Worm (Caenorhabditis elegans) whole organism, mixed stage, embryonic: ENCODE measurements around the gene lury-1.

Experiments
- M03D4.4 ChIP-seq: sonication (generic microtip); optimal IDR thresholded peaks from 2 replicates; lab custom pipeline; 2017; ENCODE audit warnings: mild to moderate bottlenecking, missing genetic modification characterization, missing compliant biosample characterization
- bed-3 ChIP-seq: fragments of 200-800 bp; sonication (Bioruptor generic); optimal IDR thresholded peaks from 3 replicates; lab custom pipeline; 2018; ENCODE audit warnings: mild to moderate bottlenecking, missing genetic modification characterization, moderate library complexity, missing compliant biosample characterization
- blmp-1 ChIP-seq: fragments of 150-350 bp; optimal IDR thresholded peaks from 2 replicates; lab custom pipeline; 2014; ENCODE audit warnings: missing biosample characterization, missing genetic modification characterization
- ceh-43 ChIP-seq: fragments of 200-800 bp; sonication (Bioruptor generic); optimal IDR thresholded peaks from 2 replicates; lab custom pipeline; 2018; ENCODE audit warnings: mild to moderate bottlenecking, missing genetic modification characterization, moderate library complexity, missing compliant biosample characterization
- ceh-83 ChIP-seq: fragments of 200-800 bp; sonication (Bioruptor generic); optimal IDR thresholded peaks from 2 replicates; lab custom pipeline; 2018; ENCODE audit warnings: mild to moderate bottlenecking, missing genetic modification characterization, missing compliant biosample characterization
- drap-1 ChIP-seq: fragments of 200-800 bp; sonication (Bioruptor generic); optimal IDR thresholded peaks from 3 replicates; lab custom pipeline; 2018; ENCODE audit warnings: mild to moderate bottlenecking, missing genetic modification characterization, missing compliant biosample characterization
- elt-1 ChIP-seq: sonication (generic microtip); optimal IDR thresholded peaks from 2 replicates; lab custom pipeline; 2017; ENCODE audit warnings: missing genetic modification characterization, mild to moderate bottlenecking, missing compliant biosample characterization, antibody characterized with exemption, moderate library complexity, borderline replicate concordance; ENCODE audit not compliant: insufficient read depth
- elt-3 ChIP-seq: fragments of 150-350 bp; optimal IDR thresholded peaks from 2 replicates; lab custom pipeline; 2014; ENCODE audit warnings: missing biosample characterization, missing genetic modification characterization
- flh-1 ChIP-seq: fragments of 200-800 bp; sonication (Bioruptor generic); optimal IDR thresholded peaks from 2 replicates; lab custom pipeline; 2018; ENCODE audit warnings: mild to moderate bottlenecking, missing genetic modification characterization, moderate library complexity, missing compliant biosample characterization
- ham-2 ChIP-seq: fragments of 200-800 bp; sonication (Bioruptor generic); optimal IDR thresholded peaks from 2 replicates; lab custom pipeline; 2018; ENCODE audit warnings: mild to moderate bottlenecking, missing genetic modification characterization, missing compliant biosample characterization
- hlh-1 ChIP-seq: fragments of 150-350 bp; optimal IDR thresholded peaks from 2 replicates; lab custom pipeline; 2014; ENCODE audit warnings: missing biosample characterization, missing genetic modification reagents, missing genetic modification characterization
- lin-13 ChIP-seq: fragments of 150-350 bp; optimal IDR thresholded peaks from 2 replicates; lab custom pipeline; 2014; ENCODE audit warnings: missing biosample characterization, missing genetic modification characterization
- lin-32 ChIP-seq: fragments of 200-800 bp; sonication (Bioruptor generic); optimal IDR thresholded peaks from 2 replicates; lab custom pipeline; 2018; ENCODE audit warnings: mild to moderate bottlenecking, missing genetic modification characterization, missing compliant biosample characterization
- mab-5 ChIP-seq: fragments of 150-350 bp; optimal IDR thresholded peaks from 2 replicates; lab custom pipeline; 2014; ENCODE audit warnings: missing biosample characterization, missing genetic modification characterization
- mep-1 ChIP-seq: fragments of 150-350 bp; optimal IDR thresholded peaks from 2 replicates; lab custom pipeline; 2017; ENCODE audit warnings: missing biosample characterization, missing genetic modification reagents, missing genetic modification characterization, inconsistent platforms
- mls-2 ChIP-seq: sonication (generic microtip); optimal IDR thresholded peaks from 2 replicates; lab custom pipeline; 2016; ENCODE audit warnings: mild to moderate bottlenecking, missing genetic modification characterization, moderate library complexity, missing compliant biosample characterization
- nhr-12 ChIP-seq: fragments of 150-350 bp; optimal IDR thresholded peaks from 2 replicates; lab custom pipeline; 2014; ENCODE audit warnings: missing biosample characterization, missing genetic modification characterization
- nhr-2 ChIP-seq: fragments of 150-350 bp; optimal IDR thresholded peaks from 2 replicates; lab custom pipeline; 2014; ENCODE audit warnings: missing biosample characterization, missing genetic modification characterization
- nhr-237 ChIP-seq: fragments of 150-350 bp; optimal IDR thresholded peaks from 2 replicates; lab custom pipeline; 2014; ENCODE audit warnings: missing biosample characterization, missing genetic modification characterization
- nhr-76 ChIP-seq: sonication (generic microtip); optimal IDR thresholded peaks from 2 replicates; lab custom pipeline; 2017; ENCODE audit warnings: missing biosample characterization, missing genetic modification characterization
- pha-4 ChIP-seq: fragments of 150-350 bp; optimal IDR thresholded peaks from 2 replicates; lab custom pipeline; 2018; ENCODE audit warnings: missing biosample characterization, missing genetic modification reagents, missing genetic modification characterization
- sem-2 ChIP-seq: fragments of 200-800 bp; sonication (Bioruptor generic); optimal IDR thresholded peaks from 2 replicates; lab custom pipeline; 2018; ENCODE audit warnings: mild to moderate bottlenecking, missing genetic modification characterization, missing compliant biosample characterization
- snpc-4 ChIP-seq: fragments of 150-350 bp; optimal IDR thresholded peaks from 2 replicates; lab custom pipeline; 2014; ENCODE audit warnings: missing biosample characterization, missing genetic modification characterization
- tbx-8 ChIP-seq: fragments of 200-800 bp; sonication (Bioruptor generic); optimal IDR thresholded peaks from 2 replicates; lab custom pipeline; 2018; ENCODE audit warnings: mild to moderate bottlenecking, missing genetic modification characterization, moderate library complexity, missing compliant biosample characterization
- unc-120 ChIP-seq: sonication (generic microtip); optimal IDR thresholded peaks from 2 replicates; lab custom pipeline; 2017; ENCODE audit warnings: missing genetic modification characterization, missing compliant biosample characterization; ENCODE audit not compliant: poor library complexity, severe bottlenecking
- unc-39 ChIP-seq: fragments of 150-350 bp; optimal IDR thresholded peaks from 2 replicates; lab custom pipeline; 2014; ENCODE audit warnings: missing biosample characterization, missing genetic modification characterization
- unc-62 ChIP-seq: fragments of 150-350 bp; optimal IDR thresholded peaks from 2 replicates; lab custom pipeline; 2014; ENCODE audit warnings: missing biosample characterization, missing genetic modification reagents, missing genetic modification characterization
- zip-8 ChIP-seq: fragments of 150-350 bp; optimal IDR thresholded peaks from 2 replicates; lab custom pipeline; 2014; ENCODE audit warnings: missing biosample characterization, missing genetic modification characterization
- ztf-11 ChIP-seq: fragments of 150-350 bp; optimal IDR thresholded peaks from 2 replicates; lab custom pipeline; 2014; ENCODE audit warnings: missing biosample characterization, missing genetic modification characterization

The lury-1 gene

DNA sequence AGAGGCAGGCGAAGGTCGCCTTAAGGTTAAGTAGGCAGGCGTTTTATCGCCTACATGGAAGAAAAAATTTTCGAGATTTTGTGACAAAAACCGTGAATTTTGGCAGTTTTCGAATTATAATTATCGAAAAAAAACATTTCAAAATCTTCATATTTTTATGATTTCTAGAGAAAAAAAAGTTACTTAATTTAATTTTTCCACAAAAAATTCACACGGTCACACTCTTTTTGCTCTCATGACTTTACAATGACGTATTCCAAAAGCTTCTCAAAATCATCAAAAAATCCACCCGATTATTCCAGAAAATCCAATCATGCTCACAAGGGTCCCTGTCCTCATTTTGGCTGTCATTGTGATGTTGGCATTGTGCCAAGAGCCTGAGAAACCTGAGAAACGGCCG is at the start of gene lury-1:
Gene lury-1 (plus strand): TSS at position 301 of the 400 bp plus-strand sequence.
- TF ChIP-seq unc-62 (GFP tag; lab: Kevin White, UChicago) (no peak), nhr-237 (tag; lab: Kevin White, UChicago) (no peak), zip-8 (no peak), lin-32 (no peak), M03D4.4 (tag; lab: Kevin White, UChicago) (no peak), drap-1 (GFP tag; lab: Kevin White, UChicago) (no peak), unc-39 (tag; lab: Kevin White, UChicago) (no peak), flh-1 (GFP tag; lab: Kevin White, UChicago) (no peak), bed-3 (GFP tag; lab: Kevin White, UChicago) (no peak), unc-120 (tag; lab: Kevin White, UChicago) (no peak), hlh-1 (tag; lab: Kevin White, UChicago) (no peak), ceh-43 (GFP tag; lab: Kevin White, UChicago) (no peak), mls-2 (tag; lab: Kevin White, UChicago) (no peak), nhr-76 (tag; lab: Kevin White, UChicago) (no peak)

DNA sequence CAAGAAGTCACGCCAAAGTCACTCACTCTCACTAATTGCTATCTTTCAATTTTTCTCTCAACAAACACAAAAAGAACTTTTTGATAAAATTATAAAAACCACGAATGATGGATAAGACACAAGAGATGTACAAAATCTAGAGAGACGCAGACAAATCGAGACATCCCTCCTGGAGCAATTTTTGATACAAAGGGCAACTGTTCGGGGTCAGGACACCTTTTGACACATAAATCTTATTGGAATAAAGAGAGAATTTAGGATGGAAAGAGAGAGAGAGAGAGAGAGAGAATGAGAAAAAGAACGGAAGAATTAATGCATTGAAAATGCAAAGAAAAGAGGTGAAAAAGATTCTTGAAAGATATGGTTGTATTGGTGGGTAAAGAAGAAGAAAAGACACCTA is 49.1 kb upstream of the lury-1 start:
- TF ChIP-seq tbx-8 (GFP tag; lab: Kevin White, UChicago) (no peak), unc-62 (GFP tag; lab: Kevin White, UChicago) (peak; percentile 72), snpc-4 (tag; lab: Kevin White, UChicago) (no peak), sem-2 (no peak), mab-5 (tag; lab: Kevin White, UChicago) (peak; percentile 3), nhr-2 (peak; percentile 64), hlh-1 (tag; lab: Kevin White, UChicago) (peak; percentile 87), elt-1 (no peak), ham-2 (GFP tag; lab: Kevin White, UChicago) (no peak), unc-120 (tag; lab: Kevin White, UChicago) (peak; percentile 36)
- TF ChIP-seq, all 35 proteins: peak for 5

DNA sequence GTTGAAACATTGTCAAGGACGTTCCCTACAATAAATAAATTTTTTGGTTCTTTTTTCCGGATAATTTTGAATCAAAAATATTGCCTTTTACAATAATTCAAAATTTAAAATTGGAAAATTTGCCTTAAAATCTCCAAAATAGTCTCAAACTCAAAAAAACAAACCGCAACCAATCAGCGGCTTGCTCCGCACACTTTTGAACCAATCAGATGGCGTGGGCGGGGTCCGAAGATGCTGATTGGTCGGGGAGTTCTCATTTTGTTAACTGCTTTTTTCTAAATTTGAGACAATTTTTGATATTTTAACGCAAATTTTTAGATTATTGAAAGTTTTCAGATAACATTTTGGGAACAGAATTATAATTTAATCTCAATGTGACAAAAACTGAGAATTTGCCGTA is 48.7 kb upstream of the lury-1 start:
- TF ChIP-seq nhr-237 (tag; lab: Kevin White, UChicago) (no peak), unc-39 (tag; lab: Kevin White, UChicago) (no peak), unc-120 (tag; lab: Kevin White, UChicago) (no peak), ztf-11 (tag; lab: Kevin White, UChicago) (no peak), elt-3 (tag; lab: Kevin White, UChicago) (no peak), pha-4 (no peak), ceh-43 (GFP tag; lab: Kevin White, UChicago) (no peak)

DNA sequence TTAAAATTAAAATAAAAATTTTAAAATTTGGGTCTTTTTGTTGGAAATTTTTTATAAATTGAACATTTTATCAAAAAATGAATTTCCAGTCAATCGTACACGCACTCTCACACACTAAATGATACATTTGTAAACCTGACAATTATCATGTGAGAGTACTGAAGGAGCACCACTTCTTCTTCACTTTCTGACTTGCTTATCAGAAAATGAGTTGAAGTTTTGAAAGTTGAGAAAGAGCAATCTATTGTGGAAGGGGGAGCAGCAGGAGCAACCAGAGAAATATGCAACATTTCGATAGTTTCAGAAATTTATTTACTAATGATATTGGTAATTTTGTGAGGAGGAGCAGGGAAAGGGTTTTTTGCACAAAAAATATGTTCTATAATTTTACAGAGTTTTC is 48.0 kb upstream of the lury-1 start:
- TF ChIP-seq lin-13 (tag; lab: Kevin White, UChicago) (no peak), mls-2 (tag; lab: Kevin White, UChicago) (no peak), hlh-1 (tag; lab: Kevin White, UChicago) (no peak), nhr-76 (tag; lab: Kevin White, UChicago) (no peak), elt-3 (tag; lab: Kevin White, UChicago) (no peak), ceh-83 (GFP tag; lab: Kevin White, UChicago) (no peak), M03D4.4 (tag; lab: Kevin White, UChicago) (no peak), blmp-1 (tag; lab: Kevin White, UChicago) (no peak), snpc-4 (tag; lab: Kevin White, UChicago) (no peak), mep-1 (tag; lab: Kevin White, UChicago) (no peak), unc-62 (GFP tag; lab: Kevin White, UChicago) (no peak)
- TF ChIP-seq, all 35 proteins: peak for 0

DNA sequence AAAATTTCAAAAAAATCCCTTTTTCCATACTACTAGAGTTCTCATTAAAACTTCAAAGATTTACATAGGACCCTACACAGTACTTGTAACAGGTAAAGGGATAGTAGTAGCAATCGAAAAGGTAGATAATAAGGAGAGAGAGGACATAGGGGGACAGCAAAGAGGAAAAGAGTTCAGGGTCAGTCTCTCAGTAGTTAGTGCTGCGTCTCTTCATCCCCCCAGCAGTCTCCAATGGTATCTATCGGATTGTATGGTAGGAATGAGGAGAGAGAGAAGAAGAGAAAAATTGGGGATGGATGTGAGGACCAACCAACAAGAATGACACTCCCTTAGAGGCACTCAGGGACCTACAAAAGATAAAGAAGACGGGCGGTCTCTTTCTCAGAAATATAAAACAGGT is 46.7 kb upstream of the lury-1 start:
- TF ChIP-seq nhr-12 (tag; lab: Kevin White, UChicago) (no peak), hlh-1 (tag; lab: Kevin White, UChicago) (peak; percentile 33), nhr-2 (peak; percentile 86), M03D4.4 (tag; lab: Kevin White, UChicago) (no peak)
- TF ChIP-seq, all 35 proteins: peak for 2
